Worm (Caenorhabditis elegans): ENCODE data around the gene asp-3.

DNA sequence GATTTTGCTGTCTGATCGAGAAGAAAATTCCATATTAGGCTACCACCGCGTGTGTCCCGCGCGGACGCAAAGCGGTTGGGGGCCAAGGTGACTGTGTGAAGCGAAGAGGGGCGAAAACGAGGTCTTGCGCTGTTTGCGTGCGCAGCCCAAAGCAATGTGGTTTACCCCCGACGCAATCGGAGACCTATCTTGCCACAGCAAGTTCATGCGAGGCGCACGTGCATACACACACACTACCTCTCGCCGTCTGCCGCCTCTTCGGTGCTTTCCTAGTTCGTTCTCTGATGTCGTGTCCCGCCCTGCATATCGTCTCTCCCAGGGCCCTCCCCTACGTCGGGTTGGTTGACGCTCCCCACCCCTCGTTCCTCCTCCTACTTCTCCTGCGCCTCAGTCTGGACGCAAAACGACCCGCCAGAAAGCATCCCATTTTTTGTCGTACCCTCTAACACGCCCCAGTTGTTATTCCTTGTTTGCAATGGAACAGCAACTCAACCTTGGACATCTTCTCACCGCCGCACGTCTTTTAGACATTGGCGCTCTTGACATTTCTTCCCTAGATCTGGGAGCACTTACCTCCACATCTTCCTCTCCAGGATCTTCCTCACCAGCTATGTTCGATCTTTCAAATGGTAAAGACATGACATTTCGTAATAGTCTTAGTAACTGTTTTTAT, 48.7 kb upstream of the asp-3 start, which contains the start of gene mdl-1:
- TF ChIP-seq ets-7 (tag; optimal IDR thresholded peaks at IDR 0.05) (peak; percentile 34), ama-1 (optimal IDR thresholded peaks at IDR 0.05) (no peak), sea-1 (GFP tag; conservative IDR thresholded peaks at IDR 0.05) (no peak), scrt-1 (GFP tag; IDR thresholded peaks at IDR 0.05) (no peak), flt-1 (GFP tag; IDR thresholded peaks at IDR 0.05) (peak; percentile 68), ceh-36 (tag; optimal IDR thresholded peaks at IDR 0.05) (no peak), F13C5.2 (tag; optimal IDR thresholded peaks at IDR 0.05) (peak; percentile 76), aly-1 (tag; optimal IDR thresholded peaks at IDR 0.05) (no peak), tbx-11 (GFP tag; IDR thresholded peaks at IDR 0.05) (0 out of 2 replicates have a peak, but pooled peaks have one; percentile 8), hmg-4 (GFP tag; optimal IDR thresholded peaks at IDR 0.05) (peak; percentile 86), pes-1 (GFP tag; IDR thresholded peaks at IDR 0.05) (peak; percentile 67; the same call in 1 of the 2 replicates)
